Fruit fly (Drosophila melanogaster) whole organism, wandering third instar larva: ENCODE data around the gene Acsx1L.

Experiments
- Abd-B ChIP-seq: fragments of >200 bp; optimal IDR thresholded peaks from 2 replicates; lab custom pipeline; 2017; ENCODE audit warnings: missing biosample characterization, missing genetic modification characterization
- HLH106 ChIP-seq: fragments of 200-800 bp; optimal IDR thresholded peaks from 3 replicates; lab custom pipeline; 2019; ENCODE audit warnings: missing biosample characterization, mild to moderate bottlenecking, missing genetic modification characterization, moderate library complexity
- Mio ChIP-seq: sonication (Bioruptor generic); optimal IDR thresholded peaks from 2 replicates; lab custom pipeline; 2016; ENCODE audit warnings: missing biosample characterization, missing genetic modification characterization
- Rel ChIP-seq, 2 experiments: fragments of 200-800 bp; sonication (Bioruptor generic) in 1 of 2; optimal IDR thresholded peaks; 2 replicates in 1 of 2; 3 replicates in 1 of 2; lab custom pipeline; 2016 to 2019; ENCODE audit warnings: mild to moderate bottlenecking in 2 of 2, missing biosample characterization in 2 of 2, missing genetic modification characterization in 2 of 2, moderate library complexity in 1 of 2
- fru ChIP-seq: fragments of 200-800 bp; sonication (Bioruptor generic); optimal IDR thresholded peaks from 3 replicates; lab custom pipeline; 2016; ENCODE audit warnings: missing biosample characterization, mild to moderate bottlenecking, missing genetic modification characterization
- h ChIP-seq: fragments of 200-800 bp; sonication (Bioruptor generic); optimal IDR thresholded peaks from 3 replicates; lab custom pipeline; 2016; ENCODE audit warnings: missing biosample characterization, mild to moderate bottlenecking, missing genetic modification characterization
- jim ChIP-seq: fragments of 175-275, 200-325 bp; sonication (Bioruptor generic); optimal IDR thresholded peaks from 2 replicates; lab custom pipeline; 2016; ENCODE audit warnings: missing biosample characterization, mild to moderate bottlenecking, missing genetic modification characterization
- sv ChIP-seq: fragments of 200-800 bp; sonication (Bioruptor generic); optimal IDR thresholded peaks from 3 replicates; lab custom pipeline; 2016; ENCODE audit warnings: missing biosample characterization, missing genetic modification characterization

- TF ChIP-seq Abd-B (GFP tag; lab: Kevin White, UChicago) (no peak), h (no peak), sv (GFP tag; lab: Kevin White, UChicago) (no peak), fru (GFP tag; lab: Kevin White, UChicago) (no peak), jim (GFP tag; lab: Kevin White, UChicago) (no peak), HLH106 (tag; lab: Kevin White, UChicago) (no peak), Mio (GFP tag; lab: Kevin White, UChicago) (no peak), Rel (GFP tag; optimal IDR thresholded peaks at IDR 0.05; lab: Kevin White, UChicago) (no peak), Rel (tag; optimal IDR thresholded peaks at IDR 0.05; lab: Kevin White, UChicago) (no peak)
Observed at dm6 chr3R:19727806-19728205, 45.2 kb downstream of the Acsx1L start.
